Worm (Caenorhabditis elegans) whole organism, midembryonic: Measurements from ENCODE around the gene nep-2.

Source experiments
- T22C8.4 ChIP-seq: fragments of 200-800 bp; sonication (Bioruptor generic); IDR thresholded peaks from 2 replicates; pipeline ENCODE4 v1.3.6; 2022; ENCODE audit warnings: missing genetic modification characterization, missing compliant biosample characterization
- cog-1 ChIP-seq: sonication (generic microtip); optimal IDR thresholded peaks from 2 replicates; lab custom pipeline; 2016; ENCODE audit warnings: missing genetic modification characterization, missing compliant biosample characterization
- klf-2 ChIP-seq: fragments of 200-800 bp; sonication (Bioruptor generic); conservative IDR thresholded peaks from 2 replicates; pipeline ENCODE4 v1.3.6; 2022; ENCODE audit warnings: missing genetic modification reagents, missing genetic modification characterization, missing compliant biosample characterization
- tab-1 ChIP-seq: fragments of 200-800 bp; sonication (Bioruptor generic); IDR thresholded peaks from 2 replicates; pipeline ENCODE4 v1.3.6; 2022; ENCODE audit warnings: missing genetic modification characterization, missing compliant biosample characterization
- ztf-23 ChIP-seq: fragments of 200-800 bp; sonication (Bioruptor generic); IDR thresholded peaks from 2 replicates; pipeline ENCODE4 v1.3.6; 2022; ENCODE audit warnings: missing genetic modification reagents, missing genetic modification characterization, missing compliant biosample characterization

DNA sequence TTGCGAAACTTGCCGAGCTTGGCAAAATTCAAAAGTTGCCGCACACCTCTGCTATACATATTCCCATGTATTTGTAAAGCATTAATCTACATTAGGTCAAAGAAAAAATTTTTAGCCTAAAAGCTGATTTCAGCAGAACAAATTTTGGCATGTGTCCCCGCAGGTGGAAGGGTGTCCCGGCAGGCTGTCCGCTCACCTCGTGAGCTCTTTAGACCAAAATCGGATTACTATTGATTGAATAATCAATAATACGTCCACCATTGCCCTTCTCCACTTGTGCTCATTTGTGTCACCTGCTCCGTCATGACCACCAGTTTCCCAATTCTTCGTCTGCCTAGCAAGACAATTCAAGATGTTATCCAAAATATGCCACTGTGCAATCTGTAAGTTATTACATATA, 32.9 kb upstream of the nep-2 start, which contains the start of gene fbxb-107:
- peak; percentile 18; the same call in 1 of the 2 replicates for TF ChIP-seq T22C8.4 (GFP tag; lab: Robert Waterston, UW)
- no peak for TF ChIP-seq ztf-23
- no peak for TF ChIP-seq klf-2 (GFP tag; lab: Robert Waterston, UW)
- TF ChIP-seq cog-1 (tag; lab: Kevin White, UChicago), result no peak
- TF ChIP-seq tab-1 (GFP tag; lab: Robert Waterston, UW), result no peak
